Worm (Caenorhabditis elegans) whole organism, young adult: ENCODE data around the gene C35B8.3.
A peak's percentile ranks its signal among the peaks of the same experiment; 100 is the strongest.

Source experiments
- B0336.3 ChIP-seq: fragments of 200-800 bp; sonication (Bioruptor generic); IDR thresholded peaks from 2 replicates; pipeline ENCODE4 v1.3.6; 2022; ENCODE audit warnings: missing genetic modification characterization, missing compliant biosample characterization
- F10E7.11 ChIP-seq: sonication (generic microtip); optimal IDR thresholded peaks from 2 replicates; lab custom pipeline; 2017; ENCODE audit warnings: mild to moderate bottlenecking, missing genetic modification characterization, moderate library complexity, missing compliant biosample characterization
- F23B12.7 ChIP-seq: sonication (generic microtip); optimal IDR thresholded peaks from 2 replicates; lab custom pipeline; 2017; ENCODE audit warnings: missing genetic modification characterization, mild to moderate bottlenecking, missing compliant biosample characterization, antibody characterized with exemption, moderate library complexity; ENCODE audit not compliant: insufficient read depth
- F33H1.4 ChIP-seq: fragments of 200-800 bp; sonication (Bioruptor generic); IDR thresholded peaks from 2 replicates; pipeline ENCODE4 v1.3.6; 2022; ENCODE audit warnings: missing genetic modification reagents, missing genetic modification characterization, missing compliant biosample characterization
- F37B4.10 ChIP-seq: fragments of 200-800 bp; sonication (Bioruptor generic); IDR thresholded peaks from 2 replicates; pipeline ENCODE4 v1.3.6; 2022; ENCODE audit warnings: missing genetic modification characterization, missing compliant biosample characterization
- F39B2.1 ChIP-seq: fragments of 200-800 bp; sonication (Bioruptor generic); IDR thresholded peaks from 2 replicates; pipeline ENCODE4 v1.3.6; 2022; ENCODE audit warnings: missing genetic modification reagents, missing genetic modification characterization, missing compliant biosample characterization
- F57A8.1 ChIP-seq: fragments of 200-800 bp; sonication (Bioruptor generic); optimal IDR thresholded peaks from 2 replicates; lab custom pipeline; 2018; ENCODE audit warnings: mild to moderate bottlenecking, missing genetic modification characterization, moderate library complexity, missing compliant biosample characterization
- F57C9.4 ChIP-seq: sonication (generic microtip); optimal IDR thresholded peaks from 2 replicates; lab custom pipeline; 2017; ENCODE audit warnings: mild to moderate bottlenecking, missing genetic modification characterization, missing compliant biosample characterization
- Y56A3A.18 ChIP-seq: fragments of 200-800 bp; sonication (Bioruptor generic); IDR thresholded peaks from 2 replicates; pipeline ENCODE4 v1.3.6; 2022; ENCODE audit warnings: missing genetic modification reagents, missing genetic modification characterization, missing compliant biosample characterization
- Y79H2A.3 ChIP-seq: fragments of 200-800 bp; sonication (Bioruptor generic); conservative IDR thresholded peaks from 2 replicates; pipeline ENCODE4 v1.3.6; 2022; ENCODE audit warnings: missing genetic modification reagents, missing genetic modification characterization, missing compliant biosample characterization
- ZK185.1 ChIP-seq: sonication (generic microtip); optimal IDR thresholded peaks from 2 replicates; lab custom pipeline; 2016; ENCODE audit warnings: mild to moderate bottlenecking, missing genetic modification characterization, missing compliant biosample characterization; ENCODE audit not compliant: poor library complexity, severe bottlenecking
- aptf-3 ChIP-seq: fragments of 200-800 bp; sonication (Bioruptor generic); IDR thresholded peaks from 2 replicates; pipeline ENCODE4 v1.3.6; 2022; ENCODE audit warnings: missing genetic modification characterization, missing compliant biosample characterization
- attf-3 ChIP-seq: fragments of 200-800 bp; sonication (Bioruptor generic); conservative IDR thresholded peaks from 2 replicates; pipeline ENCODE4 v1.3.6; 2022; ENCODE audit warnings: missing genetic modification reagents, missing genetic modification characterization, missing compliant biosample characterization
- attf-5 ChIP-seq: fragments of 200-800 bp; sonication (Bioruptor generic); optimal IDR thresholded peaks from 2 replicates; lab custom pipeline; 2018; ENCODE audit warnings: mild to moderate bottlenecking, missing genetic modification characterization, missing compliant biosample characterization
- attf-6 ChIP-seq: fragments of 200-800 bp; sonication (Bioruptor generic); IDR thresholded peaks from 2 replicates; pipeline ENCODE4 v1.3.6; 2022; ENCODE audit warnings: missing genetic modification reagents, missing genetic modification characterization, missing compliant biosample characterization
- bed-2 ChIP-seq: fragments of 200-800 bp; sonication (Bioruptor generic); IDR thresholded peaks from 2 replicates; pipeline ENCODE4 v1.3.6; 2022; ENCODE audit warnings: missing genetic modification reagents, missing genetic modification characterization, missing compliant biosample characterization
- ccch-3 ChIP-seq: fragments of 200-800 bp; sonication (Bioruptor generic); optimal IDR thresholded peaks from 2 replicates; lab custom pipeline; 2018; ENCODE audit warnings: mild to moderate bottlenecking, missing genetic modification characterization, missing compliant biosample characterization
- cebp-2 ChIP-seq: fragments of 200-800 bp; sonication (Bioruptor generic); IDR thresholded peaks from 2 replicates; pipeline ENCODE4 v1.3.6; 2022; ENCODE audit warnings: missing genetic modification characterization, missing compliant biosample characterization
- ceh-58 ChIP-seq: fragments of 200-800 bp; sonication (Bioruptor generic); IDR thresholded peaks from 2 replicates; pipeline ENCODE4 v1.3.6; 2022; ENCODE audit warnings: missing genetic modification characterization, missing compliant biosample characterization
- ceh-79 ChIP-seq: sonication (generic microtip); optimal IDR thresholded peaks from 2 replicates; lab custom pipeline; 2017; ENCODE audit warnings: mild to moderate bottlenecking, missing genetic modification characterization, missing compliant biosample characterization
- dox-1 ChIP-seq: fragments of 200-800 bp; sonication (Bioruptor generic); IDR thresholded peaks from 2 replicates; pipeline ENCODE4 v1.3.6; 2022; ENCODE audit warnings: missing genetic modification reagents, missing genetic modification characterization, missing compliant biosample characterization
- dpl-1 ChIP-seq: fragments of 150-350 bp; optimal IDR thresholded peaks from 2 replicates; lab custom pipeline; 2014; ENCODE audit warnings: missing biosample characterization, missing genetic modification reagents, missing genetic modification characterization
- egl-44 ChIP-seq: fragments of 200-800 bp; sonication (Bioruptor generic); IDR thresholded peaks from 2 replicates; pipeline ENCODE4 v1.3.6; 2022; ENCODE audit warnings: missing genetic modification reagents, missing genetic modification characterization, missing compliant biosample characterization
- egrh-3 ChIP-seq: fragments of 200-800 bp; sonication (Bioruptor generic); IDR thresholded peaks from 2 replicates; pipeline ENCODE4 v1.3.6; 2022; ENCODE audit warnings: missing genetic modification reagents, missing genetic modification characterization, missing compliant biosample characterization
- ets-4 ChIP-seq: fragments of 200-800 bp; sonication (Bioruptor generic); optimal IDR thresholded peaks from 2 replicates; lab custom pipeline; 2018; ENCODE audit warnings: mild to moderate bottlenecking, missing genetic modification characterization, missing compliant biosample characterization
- gei-17 ChIP-seq: fragments of 200-800 bp; sonication (Bioruptor generic); optimal IDR thresholded peaks from 2 replicates; lab custom pipeline; 2018; ENCODE audit warnings: mild to moderate bottlenecking, missing genetic modification characterization, missing compliant biosample characterization
- hmg-1.2 ChIP-seq: fragments of 200-800 bp; sonication (Bioruptor generic); IDR thresholded peaks from 2 replicates; pipeline ENCODE4 v1.3.6; 2022; ENCODE audit warnings: missing genetic modification reagents, missing genetic modification characterization, missing compliant biosample characterization
- lag-1 ChIP-seq: fragments of 200-800 bp; sonication (Bioruptor generic); IDR thresholded peaks from 2 replicates; pipeline ENCODE4 v1.3.6; 2022; ENCODE audit warnings: missing genetic modification reagents, missing genetic modification characterization, missing compliant biosample characterization
- let-526 ChIP-seq: fragments of 200-800 bp; sonication (Bioruptor generic); IDR thresholded peaks from 2 replicates; pipeline ENCODE4 v1.3.6; 2022; ENCODE audit warnings: missing genetic modification reagents, missing genetic modification characterization, missing compliant biosample characterization
- lir-1 ChIP-seq: fragments of 200-800 bp; sonication (Bioruptor generic); conservative IDR thresholded peaks from 2 replicates; pipeline ENCODE4 v1.3.6; 2022; ENCODE audit warnings: missing genetic modification reagents, missing genetic modification characterization, missing compliant biosample characterization
- lsl-1 ChIP-seq: fragments of 200-800 bp; sonication (Bioruptor generic); optimal IDR thresholded peaks from 2 replicates; lab custom pipeline; 2018; ENCODE audit warnings: mild to moderate bottlenecking, missing genetic modification characterization, moderate library complexity, missing compliant biosample characterization
- lsy-27 ChIP-seq: sonication (generic microtip); optimal IDR thresholded peaks from 2 replicates; lab custom pipeline; 2017; ENCODE audit warnings: missing genetic modification characterization, mild to moderate bottlenecking, missing compliant biosample characterization, antibody characterized with exemption, missing genotype, borderline replicate concordance; ENCODE audit not compliant: insufficient read depth
- madf-10 ChIP-seq: sonication (generic microtip); optimal IDR thresholded peaks from 2 replicates; lab custom pipeline; 2016; ENCODE audit warnings: mild to moderate bottlenecking, missing genetic modification characterization, missing compliant biosample characterization
- mes-4 ChIP-seq: sonication (generic microtip); optimal IDR thresholded peaks from 2 replicates; lab custom pipeline; 2016; ENCODE audit warnings: missing genotype, missing genetic modification characterization, missing compliant biosample characterization
- pbrm-1 ChIP-seq: fragments of 200-800 bp; sonication (Bioruptor generic); IDR thresholded peaks from 2 replicates; pipeline ENCODE4 v1.3.6; 2022; ENCODE audit warnings: missing genetic modification reagents, missing genetic modification characterization, missing compliant biosample characterization
- rcor-1 ChIP-seq: fragments of 200-800 bp; sonication (Bioruptor generic); IDR thresholded peaks from 2 replicates; pipeline ENCODE4 v1.3.6; 2022; ENCODE audit warnings: missing genetic modification reagents, missing genetic modification characterization, missing compliant biosample characterization
- snpc-1.3 ChIP-seq: sonication (generic microtip); optimal IDR thresholded peaks from 2 replicates; lab custom pipeline; 2017; ENCODE audit warnings: missing genetic modification characterization, mild to moderate bottlenecking, missing compliant biosample characterization, antibody characterized with exemption, moderate library complexity, missing genotype, missing genetic modification reagents; ENCODE audit not compliant: insufficient read depth
- sptf-2 ChIP-seq: fragments of 200-800 bp; sonication (Bioruptor generic); optimal IDR thresholded peaks from 2 replicates; lab custom pipeline; 2018; ENCODE audit warnings: mild to moderate bottlenecking, missing genetic modification characterization, missing compliant biosample characterization
- tbx-9 ChIP-seq: sonication (generic microtip); optimal IDR thresholded peaks from 2 replicates; lab custom pipeline; 2016; ENCODE audit warnings: borderline replicate concordance, missing genetic modification characterization, inconsistent platforms, missing compliant biosample characterization
- tlf-1 ChIP-seq: fragments of 200-800 bp; sonication (Bioruptor generic); optimal IDR thresholded peaks from 2 replicates; lab custom pipeline; 2018; ENCODE audit warnings: mild to moderate bottlenecking, missing genetic modification characterization, missing compliant biosample characterization
- unc-130 ChIP-seq: sonication (generic microtip); optimal IDR thresholded peaks from 2 replicates; lab custom pipeline; 2016; ENCODE audit warnings: missing genetic modification reagents, missing genetic modification characterization, missing compliant biosample characterization
- unc-62 ChIP-seq: fragments of 150-350 bp; optimal IDR thresholded peaks from 2 replicates; lab custom pipeline; 2014; ENCODE audit warnings: missing biosample characterization, missing genetic modification reagents, missing genetic modification characterization
- zfh-2 ChIP-seq: fragments of 200-800 bp; sonication (Bioruptor generic); conservative IDR thresholded peaks from 2 replicates; pipeline ENCODE4 v1.3.6; 2022; ENCODE audit warnings: missing genetic modification reagents, missing genetic modification characterization, missing compliant biosample characterization
- ztf-25 ChIP-seq: fragments of 200-800 bp; sonication (Bioruptor generic); IDR thresholded peaks from 2 replicates; pipeline ENCODE4 v1.3.6; 2022; ENCODE audit warnings: missing genetic modification reagents, missing genetic modification characterization, missing compliant biosample characterization
- ztf-28 ChIP-seq: fragments of 200-800 bp; sonication (Bioruptor generic); IDR thresholded peaks from 2 replicates; pipeline ENCODE4 v1.3.6; 2022; ENCODE audit warnings: missing genetic modification reagents, missing genetic modification characterization, missing compliant biosample characterization

Gene C35B8.3

ce11 chrX:9232037-9232436, 18.3 kb downstream of the C35B8.3 start, which contains the start of gene vav-1:
TSS of gene vav-1 (minus strand) at chrX:9232137.
- TF ChIP-seq F57A8.1 (no peak), tbx-9 (tag; lab: Kevin White, UChicago) (no peak), ztf-28 (GFP tag; lab: Robert Waterston, UW) (no peak), bed-2 (GFP tag; lab: Robert Waterston, UW) (no peak), let-526 (GFP tag; lab: Robert Waterston, UW) (no peak), ZK185.1 (tag; lab: Kevin White, UChicago) (no peak), gei-17 (no peak), tlf-1 (GFP tag; lab: Kevin White, UChicago) (no peak), ceh-79 (tag; lab: Kevin White, UChicago) (no peak), unc-62 (no peak), madf-10 (no peak), egrh-3 (GFP tag; lab: Robert Waterston, UW) (no peak)

DNA sequence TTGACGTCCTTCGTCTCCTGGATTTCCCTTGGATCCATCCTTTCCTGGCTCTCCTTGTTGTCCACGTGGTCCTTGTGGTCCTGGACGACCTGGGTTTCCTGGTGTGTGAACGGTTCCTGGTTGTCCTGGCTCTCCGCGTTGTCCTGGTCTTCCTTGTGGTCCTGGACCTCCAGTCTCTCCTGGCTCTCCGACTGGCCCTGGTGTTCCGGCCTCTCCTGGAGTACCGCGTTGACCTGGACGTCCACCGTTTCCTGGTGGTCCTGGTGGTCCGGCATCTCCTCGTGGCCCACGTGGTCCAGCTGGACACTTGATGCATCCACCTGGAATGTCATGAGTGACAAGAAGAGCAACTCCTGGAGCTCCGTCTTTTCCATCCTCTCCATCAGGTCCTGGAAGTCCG, 20.1 kb downstream of the C35B8.3 start:
- TF ChIP-seq zfh-2 = peak; percentile 93
- TF ChIP-seq cebp-2 (GFP tag; lab: Robert Waterston, UW) = no peak
- TF ChIP-seq lag-1 = no peak
- 0 out of 2 replicates have a peak, but pooled peaks have one; percentile 46 for TF ChIP-seq ceh-58 (GFP tag; lab: Robert Waterston, UW)
- no peak for TF ChIP-seq dpl-1
- TF ChIP-seq dox-1 (GFP tag; lab: Robert Waterston, UW) = 0 out of 2 replicates have a peak, but pooled peaks have one; percentile 25
- no peak for TF ChIP-seq egl-44 (GFP tag; lab: Robert Waterston, UW)
- peak; percentile 67; the same call in 1 of the 2 replicates for TF ChIP-seq egrh-3 (GFP tag; lab: Robert Waterston, UW)
- no peak for TF ChIP-seq pbrm-1
- no peak for TF ChIP-seq lir-1 (GFP tag; lab: Robert Waterston, UW)
- TF ChIP-seq ztf-25 (GFP tag; lab: Robert Waterston, UW) = no peak
- no peak for TF ChIP-seq ccch-3 (GFP tag; lab: Kevin White, UChicago)

DNA sequence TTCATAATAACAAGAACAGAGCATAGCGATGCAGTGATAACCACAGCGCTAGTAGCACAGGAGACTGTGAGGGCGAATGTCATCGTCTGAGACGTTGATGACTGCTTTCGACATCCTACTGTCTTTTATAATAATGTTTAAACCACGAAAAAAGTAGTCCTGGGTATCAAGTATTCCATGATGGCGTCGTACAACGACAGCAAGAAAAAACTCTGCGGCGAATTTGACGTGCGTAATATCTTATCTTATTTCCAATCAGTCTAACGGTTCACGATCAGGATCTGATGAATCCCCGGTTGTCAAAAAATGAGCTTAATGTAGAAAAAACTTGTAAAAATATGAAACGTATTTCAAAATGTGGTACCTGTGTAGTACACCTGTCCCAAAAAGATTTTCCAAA, 20.8 kb downstream of the C35B8.3 start, which contains the start of gene col-175:
col-175 (minus strand) TSS at position 101 of the 400 bp plus-strand sequence.
- TF ChIP-seq F23B12.7 (tag; lab: Kevin White, UChicago) (no peak), F37B4.10 (GFP tag; lab: Robert Waterston, UW) (no peak), attf-3 (no peak), zfh-2 (no peak), hmg-1.2 (GFP tag; lab: Robert Waterston, UW) (no peak), F33H1.4 (GFP tag; lab: Robert Waterston, UW) (no peak), sptf-2 (no peak), attf-6 (GFP tag; lab: Robert Waterston, UW) (no peak), rcor-1 (GFP tag; lab: Robert Waterston, UW) (no peak), let-526 (GFP tag; lab: Robert Waterston, UW) (no peak), snpc-1.3 (tag; lab: Kevin White, UChicago) (no peak), lsl-1 (GFP tag; lab: Kevin White, UChicago) (no peak)

DNA sequence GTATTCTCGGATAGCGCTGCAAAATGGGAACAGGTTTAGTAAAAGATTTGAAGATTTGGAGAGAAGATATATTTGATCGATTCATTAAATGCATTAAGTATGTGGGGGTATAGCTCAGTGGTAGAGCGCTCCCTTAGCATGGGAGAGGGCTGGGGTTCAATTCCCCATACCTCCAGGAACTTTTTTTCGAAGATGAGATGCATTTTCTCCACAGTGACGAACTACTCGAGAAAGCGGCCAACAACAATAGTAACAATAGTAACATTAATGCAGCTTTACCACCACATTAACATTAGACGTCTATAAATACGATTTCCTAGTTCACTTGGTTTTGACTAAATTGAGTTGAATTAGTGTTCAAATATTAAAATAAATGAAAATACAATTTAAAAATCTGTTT, 24.0 kb downstream of the C35B8.3 start:
- no peak for TF ChIP-seq unc-130
- TF ChIP-seq ets-4 (GFP tag; lab: Kevin White, UChicago) = no peak
- TF ChIP-seq mes-4 (tag; lab: Kevin White, UChicago) = peak; percentile 82
- no peak for TF ChIP-seq F10E7.11 (tag; lab: Kevin White, UChicago)
- TF ChIP-seq B0336.3 (GFP tag; lab: Robert Waterston, UW) = no peak
- peak; percentile 51; the same call in 1 of the 2 replicates for TF ChIP-seq Y56A3A.18 (GFP tag; lab: Robert Waterston, UW)
- TF ChIP-seq ztf-28 (GFP tag; lab: Robert Waterston, UW) = no peak
- TF ChIP-seq zfh-2 = no peak
- no peak for TF ChIP-seq Y79H2A.3 (GFP tag; lab: Robert Waterston, UW)
- TF ChIP-seq aptf-3 (GFP tag; lab: Robert Waterston, UW) = no peak
- no peak for TF ChIP-seq sptf-2
- TF ChIP-seq F39B2.1 (GFP tag; lab: Robert Waterston, UW) = no peak
- no peak for TF ChIP-seq F57C9.4
- TF ChIP-seq attf-5 (GFP tag; lab: Kevin White, UChicago) = peak; percentile 46
- TF ChIP-seq lsy-27 = no peak
